Worm (Caenorhabditis elegans): ENCODE data around the gene sdz-20.
"Not testable (repeated sequence)": the region's sequence is repeated elsewhere in the genome, so short reads cannot be mapped to it uniquely, and the experiment has no call there.

The sdz-20 gene

ce11 chrIII:13333754-13334153, at the start of gene sdz-20:
Gene sdz-20, plus strand, starts transcription at chrIII:13334054.
- TF ChIP-seq unc-62 (GFP tag; optimal IDR thresholded peaks at IDR 0.05) = no peak

ce11 chrIII:13285421-13285820, 48.4 kb upstream of the sdz-20 start, which contains the start of gene F56A8.8:
Gene F56A8.8, plus strand, starts transcription at chrIII:13285721.
- no peak for TF ChIP-seq unc-62 (GFP tag; optimal IDR thresholded peaks at IDR 0.05)

ce11 chrIII:13292971-13293514, 40.8 kb upstream of the sdz-20 start, which contains the start of gene set-25:
Gene set-25, minus strand, starts transcription at chrIII:13293090.
- not testable (repeated sequence) for TF ChIP-seq unc-62 (GFP tag; optimal IDR thresholded peaks at IDR 0.05)

- TF ChIP-seq unc-62 (GFP tag; optimal IDR thresholded peaks at IDR 0.05) = not testable (repeated sequence)
These were observed 37.5 kb upstream of the sdz-20 start, which contains the start of gene npp-18 for ce11 chrIII:13296289-13296874. Gene npp-18, plus strand, starts transcription at chrIII:13296853.

- no peak for TF ChIP-seq unc-62 (GFP tag; optimal IDR thresholded peaks at IDR 0.05)
These were observed 35.0 kb upstream of the sdz-20 start, which contains the start of gene pgm-2 for ce11 chrIII:13298722-13299431. Gene pgm-2, plus strand, starts transcription at chrIII:13299378.

- no peak for TF ChIP-seq unc-62 (GFP tag; optimal IDR thresholded peaks at IDR 0.05)
These were observed 31.9 kb upstream of the sdz-20 start for ce11 chrIII:13301983-13302382.

- TF ChIP-seq unc-62 (GFP tag; optimal IDR thresholded peaks at IDR 0.05) = no peak
These were observed 31.3 kb upstream of the sdz-20 start for ce11 chrIII:13302578-13302977.

ce11 chrIII:13305537-13305936, 28.3 kb upstream of the sdz-20 start:
- no peak for TF ChIP-seq unc-62 (GFP tag; optimal IDR thresholded peaks at IDR 0.05)

- no peak for TF ChIP-seq unc-62 (GFP tag; optimal IDR thresholded peaks at IDR 0.05)
These were observed 26.7 kb upstream of the sdz-20 start, which contains the start of the genes klp-19 and slc-36.1 for ce11 chrIII:13307107-13307506. Gene klp-19, minus strand, starts transcription at chrIII:13307259. Gene slc-36.1, plus strand, starts transcription at chrIII:13307502.

ce11 chrIII:13310552-13310951, 23.3 kb upstream of the sdz-20 start:
- no peak for TF ChIP-seq unc-62 (GFP tag; optimal IDR thresholded peaks at IDR 0.05)

- TF ChIP-seq unc-62 (GFP tag; optimal IDR thresholded peaks at IDR 0.05) = no peak
These were observed 20.1 kb upstream of the sdz-20 start, which contains the start of gene Y43F4B.10 for ce11 chrIII:13313788-13314187. Gene Y43F4B.10, plus strand, starts transcription at chrIII:13314068.

ce11 chrIII:13314636-13315035, 19.2 kb upstream of the sdz-20 start:
- no peak for TF ChIP-seq unc-62 (GFP tag; optimal IDR thresholded peaks at IDR 0.05)

- TF ChIP-seq unc-62 (GFP tag; optimal IDR thresholded peaks at IDR 0.05) = no peak
These were observed 18.8 kb upstream of the sdz-20 start, which contains the start of gene dph-7 for ce11 chrIII:13315071-13315470. Gene dph-7, plus strand, starts transcription at chrIII:13315123.

ce11 chrIII:13316935-13317334, 16.9 kb upstream of the sdz-20 start:
- no peak for TF ChIP-seq unc-62 (GFP tag; optimal IDR thresholded peaks at IDR 0.05)

ce11 chrIII:13317383-13317911, 16.4 kb upstream of the sdz-20 start:
- no peak for TF ChIP-seq unc-62 (GFP tag; optimal IDR thresholded peaks at IDR 0.05)

ce11 chrIII:13322578-13322977, 11.3 kb upstream of the sdz-20 start, which contains the start of gene F53A2.11:
Gene F53A2.11, minus strand, starts transcription at chrIII:13322678.
- TF ChIP-seq unc-62 (GFP tag; optimal IDR thresholded peaks at IDR 0.05) = no peak

Data from whole organism, dauer.